Worm (Caenorhabditis elegans) whole organism, L4/young adult: ENCODE data around the gene K08F11.1.

ENCODE experiments used
- W03F9.2 ChIP-seq: fragments of 150-350 bp; optimal IDR thresholded peaks from 2 replicates; lab custom pipeline; 2014; ENCODE audit warnings: missing biosample characterization, missing genetic modification characterization
- dao-5 ChIP-seq: sonication (generic microtip); optimal IDR thresholded peaks from 2 replicates; lab custom pipeline; 2016; ENCODE audit warnings: missing genotype, missing genetic modification characterization, moderate library complexity, missing compliant biosample characterization
- him-1 ChIP-seq: sonication (generic microtip); optimal IDR thresholded peaks from 2 replicates; lab custom pipeline; 2016; ENCODE audit warnings: missing genotype, missing genetic modification reagents, missing genetic modification characterization, missing compliant biosample characterization

- TF ChIP-seq him-1 (no peak), dao-5 (tag; lab: Kevin White, UChicago) (no peak), W03F9.2 (tag; lab: Kevin White, UChicago) (no peak)
Measured at ce11 chrIV:4723687-4724086, 975 bp upstream of the K08F11.1 start.
